Worm (Caenorhabditis elegans): ENCODE measurements around the gene glo-3.

Gene glo-3

DNA sequence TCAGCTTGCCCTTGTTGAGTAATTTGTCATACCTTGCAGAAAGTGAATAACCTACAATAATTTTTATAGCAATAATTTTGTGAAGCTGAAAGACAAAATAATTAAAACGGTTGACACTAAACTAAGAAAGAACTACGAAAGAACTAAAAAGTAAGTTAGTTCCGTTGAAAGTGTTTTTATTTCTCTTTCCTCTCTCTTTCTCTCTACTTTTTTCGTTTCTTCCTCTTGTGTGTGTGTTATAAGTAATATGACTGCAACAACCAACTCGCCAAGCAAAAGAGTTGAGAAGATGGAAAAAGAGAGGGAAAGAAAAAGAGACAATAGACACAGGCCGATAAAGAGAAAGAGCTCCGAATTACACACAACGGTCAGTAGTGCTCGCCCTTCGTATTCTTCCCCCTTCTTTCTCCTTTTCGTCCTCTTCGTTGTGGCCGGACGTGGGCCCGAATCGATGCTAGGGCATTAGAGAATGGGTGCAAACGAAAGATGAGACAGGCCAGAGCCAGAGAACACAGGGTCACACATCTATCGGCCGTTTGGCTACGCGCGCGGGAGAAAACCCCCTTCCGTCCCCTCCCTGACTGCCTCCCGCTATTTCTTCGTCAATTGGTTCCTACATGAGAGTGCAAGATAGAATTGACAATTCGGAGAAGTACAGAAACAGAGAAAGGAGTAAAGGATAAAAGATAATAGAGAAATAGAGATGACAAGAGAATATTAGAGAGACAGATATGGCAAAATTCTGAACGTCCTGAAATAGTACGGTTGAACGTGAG is 21.9 kb downstream of the glo-3 start, which contains the start of gene syd-2:
Gene syd-2, minus strand, starts transcription at position 51 of the 776 bp plus-strand sequence.
- TF ChIP-seq zfp-2 (tag; optimal IDR thresholded peaks at IDR 0.05) (no peak), tra-1 (GFP tag; IDR thresholded peaks at IDR 0.05) (peak; percentile 80), nhr-11 (tag; optimal IDR thresholded peaks at IDR 0.05) (peak; percentile 57), D1046.2 (GFP tag; IDR thresholded peaks at IDR 0.05) (0 out of 2 replicates have a peak, but pooled peaks have one; percentile 16), hlh-30 (tag; optimal IDR thresholded peaks at IDR 0.05; ENCODE audit: insufficient read depth) (peak; percentile 70), pqm-1 (tag; optimal IDR thresholded peaks at IDR 0.05) (peak; percentile 60), hlh-11 (tag; optimal IDR thresholded peaks at IDR 0.05) (peak; percentile 88), nhr-77 (tag; optimal IDR thresholded peaks at IDR 0.05) (no peak), dmd-6 (GFP tag; IDR thresholded peaks at IDR 0.05) (peak; percentile 56), hmg-1.1 (GFP tag; IDR thresholded peaks at IDR 0.05) (peak; percentile 77), mes-2 (tag; optimal IDR thresholded peaks at IDR 0.05; ENCODE audit: poor library complexity, severe bottlenecking) (peak; percentile 34), T26A8.4 (GFP tag; IDR thresholded peaks at IDR 0.05) (0 out of 2 replicates have a peak, but pooled peaks have one; percentile 56), R02D3.7 (tag; optimal IDR thresholded peaks at IDR 0.05) (no peak), nhr-25 (tag; optimal IDR thresholded peaks at IDR 0.05; ENCODE audit: borderline replicate concordance, insufficient read depth) (peak; percentile 11), mdl-1 (tag; optimal IDR thresholded peaks at IDR 0.05) (peak; percentile 57 to 84), lsy-2 (tag; optimal IDR thresholded peaks at IDR 0.05) (peak; percentile 65 to 71), set-16 (GFP tag; IDR thresholded peaks at IDR 0.05) (peak; percentile 78), zag-1 (tag; optimal IDR thresholded peaks at IDR 0.05) (no peak), ceh-20 (GFP tag; IDR thresholded peaks at IDR 0.05) (peak; percentile 56; the same call in 1 of the 2 replicates), mxl-3 (GFP tag; optimal IDR thresholded peaks at IDR 0.05) (peak; percentile 34), spr-1 (tag; optimal IDR thresholded peaks at IDR 0.05) (peak; percentile 36), egl-43 (GFP tag; IDR thresholded peaks at IDR 0.05) (peak; percentile 87), Y75B8A.6 (GFP tag; IDR thresholded peaks at IDR 0.05) (no peak), ceh-62 (tag; optimal IDR thresholded peaks at IDR 0.05) (no peak), nhr-6 (tag; optimal IDR thresholded peaks at IDR 0.05) (peak; percentile 54), ctbp-1 (GFP tag; IDR thresholded peaks at IDR 0.05) (peak; percentile 81; the same call in 1 of the 2 replicates), unc-62 (GFP tag; optimal IDR thresholded peaks at IDR 0.05 in 1 of 2) (peak in 1 of 2 experiments; percentile 98), unc-62 (tag; optimal IDR thresholded peaks at IDR 0.05) (no peak), duxl-1 (tag; optimal IDR thresholded peaks at IDR 0.05; ENCODE audit: poor library complexity) (no peak), ceh-28 (tag; optimal IDR thresholded peaks at IDR 0.05) (peak; percentile 63), mxl-2 (GFP tag; conservative IDR thresholded peaks at IDR 0.05) (no peak), fos-1 (tag; optimal IDR thresholded peaks at IDR 0.05) (no peak), mdt-29 (GFP tag; IDR thresholded peaks at IDR 0.05) (no peak), rbr-2 (tag; optimal IDR thresholded peaks at IDR 0.05) (peak; percentile 80), dpl-1 (GFP tag; optimal IDR thresholded peaks at IDR 0.05) (peak; percentile 21), fkh-10 (GFP tag; optimal IDR thresholded peaks at IDR 0.05) (peak; percentile 85), nhr-28 (tag; optimal IDR thresholded peaks at IDR 0.05) (peak; percentile 72), ztf-7 (tag; optimal IDR thresholded peaks at IDR 0.05) (peak; percentile 1), dmd-9 (GFP tag; IDR thresholded peaks at IDR 0.05) (0 out of 2 replicates have a peak, but pooled peaks have one; percentile 8), dve-1 (tag; optimal IDR thresholded peaks at IDR 0.05; ENCODE audit: insufficient read depth) (peak; percentile 6), mep-1 (tag; optimal IDR thresholded peaks at IDR 0.05) (peak; percentile 89), nhr-42 (GFP tag; IDR thresholded peaks at IDR 0.05) (0 out of 2 replicates have a peak, but pooled peaks have one; percentile 46), daf-8 (GFP tag; IDR thresholded peaks at IDR 0.05) (no peak), F37D6.2 (tag; optimal IDR thresholded peaks at IDR 0.05) (peak; percentile 56), arid-1 (GFP tag; conservative IDR thresholded peaks at IDR 0.05) (0 out of 2 replicates have a peak, but pooled peaks have one; percentile 42), daf-16 (GFP tag; optimal IDR thresholded peaks at IDR 0.05) (peak in 1 of 2 experiments; percentile 46), daf-16 (tag; optimal IDR thresholded peaks at IDR 0.05) (peak; percentile 56), hif-1 (tag; optimal IDR thresholded peaks at IDR 0.05) (peak in 1 of 2 experiments; percentile 42), nhr-48 (tag; optimal IDR thresholded peaks at IDR 0.05) (peak; percentile 49)

Data from whole organism, L4 larva.